Worm (Caenorhabditis elegans) whole organism, L3 larva: ENCODE measurements around the gene math-5.

Source experiments
- aly-2 ChIP-seq: fragments of 150-350 bp; optimal IDR thresholded peaks from 2 replicates; lab custom pipeline; 2014; ENCODE audit warnings: missing biosample characterization, missing genetic modification characterization
- ama-1 ChIP-seq: fragments of 150-350 bp; optimal IDR thresholded peaks from 2 replicates; lab custom pipeline; 2018
- lin-15B ChIP-seq: fragments of 150-350 bp; optimal IDR thresholded peaks from 2 replicates; lab custom pipeline; 2014; ENCODE audit warnings: missing biosample characterization, missing genetic modification characterization
- nhr-12 ChIP-seq: fragments of 150-350 bp; optimal IDR thresholded peaks from 2 replicates; lab custom pipeline; 2014; ENCODE audit warnings: missing biosample characterization, missing genetic modification characterization
- nhr-25 ChIP-seq: sonication (generic microtip); optimal IDR thresholded peaks from 2 replicates; lab custom pipeline; 2017; ENCODE audit warnings: missing biosample characterization, missing genetic modification characterization
- tbx-2 ChIP-seq: sonication (generic microtip); optimal IDR thresholded peaks from 2 replicates; lab custom pipeline; 2016; ENCODE audit warnings: mild to moderate bottlenecking, missing genetic modification characterization, missing compliant biosample characterization
- ztf-11 ChIP-seq: fragments of 150-350 bp; optimal IDR thresholded peaks from 2 replicates; lab custom pipeline; 2014; ENCODE audit warnings: missing biosample characterization, missing genetic modification characterization

DNA sequence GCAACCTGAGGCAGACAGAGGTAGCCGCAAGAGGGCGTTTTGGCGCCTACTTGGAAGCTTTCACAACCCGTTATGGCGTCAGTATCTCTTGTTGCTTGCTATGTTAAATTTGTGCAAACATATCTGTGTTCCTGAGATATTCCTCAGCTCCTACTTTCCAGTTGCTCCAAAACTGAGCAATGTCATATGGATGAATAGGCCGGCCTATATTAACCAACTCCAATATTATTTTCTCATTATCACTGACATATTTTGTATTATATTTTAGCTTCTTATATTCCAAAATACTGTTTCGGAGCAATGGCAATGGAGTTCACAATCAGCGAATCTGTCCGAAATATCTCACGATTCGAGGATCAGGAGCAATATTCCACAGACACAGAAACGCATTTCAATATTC, 6.9 kb downstream of the math-5 start, which contains the start of gene math-13:
- TF ChIP-seq aly-2 (tag; lab: Kevin White, UChicago) (no peak), ztf-11 (tag; lab: Kevin White, UChicago) (no peak), tbx-2 (tag; lab: Kevin White, UChicago) (no peak), lin-15B (no peak), ama-1 (lab: Kevin White, UChicago) (no peak), nhr-25 (tag; lab: Kevin White, UChicago) (no peak), nhr-12 (no peak)
